Fruit fly (Drosophila melanogaster): ENCODE measurements around the gene Mnt.

Mnt gene

DNA sequence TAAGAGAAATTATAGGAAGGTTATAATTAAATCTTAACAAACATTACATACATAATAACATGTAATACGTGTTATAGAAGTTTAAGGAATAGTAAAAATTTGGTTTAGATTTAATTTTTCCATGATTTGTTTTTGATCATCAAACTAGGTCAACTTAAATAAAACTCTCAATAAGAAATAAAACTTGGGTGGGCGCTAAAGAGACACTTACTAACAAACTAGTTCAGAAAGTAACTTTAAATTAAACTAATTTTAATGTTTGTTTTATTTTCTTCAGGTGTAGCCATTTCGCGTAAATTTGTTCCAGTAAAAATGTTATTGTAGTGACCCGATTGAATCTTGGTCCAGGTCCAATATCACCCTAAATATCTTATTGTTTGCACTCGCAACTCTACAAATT, 68.7 kb downstream of the Mnt start (continued):
- TF ChIP-seq onecut (GFP tag; IDR thresholded peaks at IDR 0.05) (no peak), Usf (GFP tag; optimal IDR thresholded peaks at IDR 0.05) (no peak), CG10209 (GFP tag; optimal IDR thresholded peaks at IDR 0.05) (peak; percentile 20), zen (tag; optimal IDR thresholded peaks at IDR 0.05) (no peak), CG14014 (GFP tag; IDR thresholded peaks at IDR 0.05) (0 out of 2 replicates have a peak, but pooled peaks have one; percentile 5), luna (GFP tag; optimal IDR thresholded peaks at IDR 0.05) (no peak), NK7.1 (GFP tag; optimal IDR thresholded peaks at IDR 0.05) (no peak), Hr39 (optimal IDR thresholded peaks at IDR 0.05) (no peak), Atf6 (GFP tag; IDR thresholded peaks at IDR 0.05) (no peak), Hr3 (GFP tag; optimal IDR thresholded peaks at IDR 0.05) (no peak), Nf-YA (GFP tag; IDR thresholded peaks at IDR 0.05) (no peak), insv (GFP tag; optimal IDR thresholded peaks at IDR 0.05) (no peak), fd102C (GFP tag; optimal IDR thresholded peaks at IDR 0.05) (no peak), p53 (GFP tag; optimal IDR thresholded peaks at IDR 0.05) (no peak), Atf-2 (GFP tag; optimal IDR thresholded peaks at IDR 0.05) (no peak), nau (GFP tag; optimal IDR thresholded peaks at IDR 0.05) (peak; percentile 1), CG1792 (GFP tag; optimal IDR thresholded peaks at IDR 0.05) (no peak), CG8089 (GFP tag; optimal IDR thresholded peaks at IDR 0.05) (no peak), CG4617 (GFP tag; optimal IDR thresholded peaks at IDR 0.05; ENCODE audit: borderline replicate concordance) (no peak), CG30403 (GFP tag; optimal IDR thresholded peaks at IDR 0.05) (no peak), CG18764 (GFP tag; optimal IDR thresholded peaks at IDR 0.05) (no peak), crol (GFP tag; IDR thresholded peaks at IDR 0.05) (no peak), dmrt11E (tag; optimal IDR thresholded peaks at IDR 0.05) (peak; percentile 14), CG6654 (GFP tag; optimal IDR thresholded peaks at IDR 0.05) (no peak), CoRest (tag; optimal IDR thresholded peaks at IDR 0.05) (peak; percentile 14), nmo (GFP tag; optimal IDR thresholded peaks at IDR 0.05) (peak; percentile 33), pita (GFP tag; optimal IDR thresholded peaks at IDR 0.05) (no peak), CG16815 (GFP tag; optimal IDR thresholded peaks at IDR 0.05) (no peak), CG5953 (GFP tag; IDR thresholded peaks at IDR 0.05) (no peak), CG15073 (GFP tag; optimal IDR thresholded peaks at IDR 0.05) (no peak), CG9797 (GFP tag; optimal IDR thresholded peaks at IDR 0.05) (no peak), Bdp1 (GFP tag; optimal IDR thresholded peaks at IDR 0.05) (no peak), CG2116 (GFP tag; optimal IDR thresholded peaks at IDR 0.05) (no peak), ase (GFP tag; IDR thresholded peaks at IDR 0.05) (no peak), CG11695 (GFP tag; IDR thresholded peaks at IDR 0.05) (peak; percentile 39; the same call in 1 of the 3 replicates), sna (GFP tag; IDR thresholded peaks at IDR 0.05; ENCODE audit: partially characterized antibody) (no peak), Hey (tag; optimal IDR thresholded peaks at IDR 0.05) (no peak), CG10565 (GFP tag; optimal IDR thresholded peaks at IDR 0.05) (no peak), Antp (GFP tag; optimal IDR thresholded peaks at IDR 0.05) (no peak), gro (GFP tag; optimal IDR thresholded peaks at IDR 0.05) (no peak), sob (GFP tag; IDR thresholded peaks at IDR 0.05) (no peak), lab (GFP tag; optimal IDR thresholded peaks at IDR 0.05) (no peak), gt (GFP tag; IDR thresholded peaks at IDR 0.05) (no peak), CG3065 (GFP tag; optimal IDR thresholded peaks at IDR 0.05) (no peak), nerfin-1 (tag; optimal IDR thresholded peaks at IDR 0.05) (no peak), Dad (GFP tag; optimal IDR thresholded peaks at IDR 0.05) (no peak), btn (GFP tag; optimal IDR thresholded peaks at IDR 0.05) (no peak), dm (GFP tag; optimal IDR thresholded peaks at IDR 0.05) (no peak), CG13624 (GFP tag; optimal IDR thresholded peaks at IDR 0.05) (no peak), CG4360 (GFP tag; IDR thresholded peaks at IDR 0.05) (no peak), Hr51 (GFP tag; optimal IDR thresholded peaks at IDR 0.05) (peak in 1 of 2 experiments; percentile 61), CG16863 (GFP tag; optimal IDR thresholded peaks at IDR 0.05) (peak; percentile 12), exex (tag; optimal IDR thresholded peaks at IDR 0.05) (no peak)
